Fruit fly (Drosophila melanogaster) whole organism, embryonic: ENCODE measurements around the gene CG10584.
A peak's percentile ranks its signal among the peaks of the same experiment; 100 is the strongest.

Source experiments
- Asciz ChIP-seq: fragments of 200-800 bp; sonication (Bioruptor generic); optimal IDR thresholded peaks from 2 replicates; lab custom pipeline; 2017; ENCODE audit warnings: missing biosample characterization, mild to moderate bottlenecking, missing genetic modification characterization, missing genetic modification reagents
- Awh ChIP-seq: fragments of 200-800 bp; sonication (Bioruptor generic); IDR thresholded peaks from 2 replicates; pipeline ENCODE4, ENCODE4 v1.3.6; 2022; ENCODE audit warnings: missing biosample characterization, missing genetic modification characterization
- B-H2 ChIP-seq: fragments of 200-800 bp; sonication (Bioruptor generic); optimal IDR thresholded peaks from 2 replicates; lab custom pipeline; 2018; ENCODE audit warnings: missing biosample characterization, mild to moderate bottlenecking, missing genetic modification characterization
- C15 ChIP-seq: fragments of 200-800 bp; sonication (Bioruptor generic); IDR thresholded peaks from 3 replicates; pipeline ENCODE4 v1.3.6; 2022; ENCODE audit warnings: missing biosample characterization, missing genetic modification characterization
- CG10267 ChIP-seq: fragments of 200-800 bp; sonication (Bioruptor generic); optimal IDR thresholded peaks from 2 replicates; lab custom pipeline; 2018; ENCODE audit warnings: missing biosample characterization, mild to moderate bottlenecking, missing genetic modification characterization, moderate library complexity
- CG10274 ChIP-seq: fragments of 200-800 bp; sonication (Bioruptor generic); optimal IDR thresholded peaks from 3 replicates; lab custom pipeline; 2017; ENCODE audit warnings: missing biosample characterization, mild to moderate bottlenecking, missing genetic modification characterization
- CG12299 ChIP-seq: fragments of 200-800 bp; sonication (Bioruptor generic); optimal IDR thresholded peaks from 2 replicates; lab custom pipeline; 2018; ENCODE audit warnings: missing biosample characterization, mild to moderate bottlenecking, missing genetic modification characterization
- CG13287 ChIP-seq: fragments of 200-800 bp; sonication (Bioruptor generic); IDR thresholded peaks from 2 replicates; pipeline ENCODE4 v1.3.6; 2022; ENCODE audit warnings: missing biosample characterization, missing genetic modification characterization; ENCODE audit not compliant: partially characterized antibody
- CG14441 ChIP-seq: fragments of 200-800 bp; sonication (Bioruptor generic); IDR thresholded peaks from 2 replicates; pipeline ENCODE4 v1.3.6; 2022; ENCODE audit warnings: missing biosample characterization, missing genetic modification characterization
- CG14965 ChIP-seq: fragments of 200-800 bp; sonication (Bioruptor generic); optimal IDR thresholded peaks from 2 replicates; lab custom pipeline; 2016; ENCODE audit warnings: missing biosample characterization, missing genetic modification characterization, borderline replicate concordance
- CG1603 ChIP-seq: fragments of 200-800 bp; sonication (Bioruptor generic); optimal IDR thresholded peaks from 2 replicates; lab custom pipeline; 2019; ENCODE audit warnings: missing biosample characterization, mild to moderate bottlenecking, missing genetic modification characterization, moderate library complexity
- CG1647 ChIP-seq: fragments of 200-800 bp; sonication (Bioruptor generic); optimal IDR thresholded peaks from 3 replicates; lab custom pipeline; 2016; ENCODE audit warnings: missing biosample characterization, missing genetic modification characterization
- CG17328 ChIP-seq: fragments of 200-800 bp; sonication (Bioruptor generic); IDR thresholded peaks from 2 replicates; pipeline ENCODE4 v1.3.6; 2022; ENCODE audit warnings: missing biosample characterization, missing genetic modification characterization
- CG17912 ChIP-seq: fragments of 200-800 bp; sonication (Bioruptor generic); optimal IDR thresholded peaks from 2 replicates; lab custom pipeline; 2018; ENCODE audit warnings: missing biosample characterization, mild to moderate bottlenecking, missing genetic modification characterization
- CG2889 ChIP-seq: fragments of 200-800 bp; sonication (Bioruptor generic); IDR thresholded peaks from 3 replicates; pipeline ENCODE4 v1.3.6; 2022; ENCODE audit warnings: missing biosample characterization, missing genetic modification characterization
- CG31441 ChIP-seq: fragments of 200-800 bp; sonication (Bioruptor generic); IDR thresholded peaks from 2 replicates; pipeline ENCODE4 v1.3.6; 2022; ENCODE audit warnings: missing biosample characterization, missing genetic modification characterization
- CG3163 ChIP-seq: fragments of 200-800 bp; sonication (Bioruptor generic); optimal IDR thresholded peaks from 3 replicates; lab custom pipeline; 2016; ENCODE audit warnings: missing biosample characterization, missing genetic modification characterization
- CG3281 ChIP-seq: fragments of 200-800 bp; sonication (Bioruptor generic); optimal IDR thresholded peaks from 3 replicates; lab custom pipeline; 2017; ENCODE audit warnings: missing biosample characterization, mild to moderate bottlenecking, missing genetic modification characterization
- CG34224 ChIP-seq: fragments of 200-800 bp; sonication (Bioruptor generic); IDR thresholded peaks from 3 replicates; pipeline ENCODE4 v1.3.6; 2022; ENCODE audit warnings: missing biosample characterization, missing genetic modification characterization; ENCODE audit not compliant: partially characterized antibody
- CG7928 ChIP-seq: fragments of 200-800 bp; sonication (Bioruptor generic); optimal IDR thresholded peaks from 2 replicates; lab custom pipeline; 2017; ENCODE audit warnings: missing biosample characterization, mild to moderate bottlenecking, missing genetic modification characterization
- Doc3 ChIP-seq: fragments of 200-800 bp; sonication (Bioruptor generic); IDR thresholded peaks from 3 replicates; pipeline ENCODE4 v1.3.6; 2022; ENCODE audit warnings: missing biosample characterization, missing genetic modification characterization; ENCODE audit not compliant: partially characterized antibody
- Hmr ChIP-seq: fragments of 200-800 bp; sonication (Bioruptor generic); optimal IDR thresholded peaks from 3 replicates; lab custom pipeline; 2017; ENCODE audit warnings: mild to moderate bottlenecking, missing biosample characterization, missing genetic modification reagents, missing genetic modification characterization
- Nf-YB ChIP-seq: fragments of 200-800 bp; sonication (Bioruptor generic); optimal IDR thresholded peaks from 3 replicates; lab custom pipeline; 2019; ENCODE audit warnings: missing biosample characterization, mild to moderate bottlenecking, missing genetic modification characterization, moderate library complexity
- NfI ChIP-seq: fragments of 200-800 bp; sonication (Bioruptor generic); optimal IDR thresholded peaks from 3 replicates; lab custom pipeline; 2018; ENCODE audit warnings: missing biosample characterization, mild to moderate bottlenecking, missing genetic modification characterization, moderate library complexity
- Xbp1 ChIP-seq: fragments of 200-800 bp; sonication (Bioruptor generic); optimal IDR thresholded peaks from 3 replicates; lab custom pipeline; 2016; ENCODE audit warnings: missing biosample characterization, mild to moderate bottlenecking, missing genetic modification characterization
- Xrp1 ChIP-seq: fragments of 200-800 bp; sonication (Bioruptor generic); IDR thresholded peaks from 2 replicates; pipeline ENCODE4 v1.3.6; 2022; ENCODE audit warnings: missing biosample characterization, missing genetic modification characterization
- amos ChIP-seq: fragments of 200-800 bp; sonication (Bioruptor generic); IDR thresholded peaks from 2 replicates; pipeline ENCODE4 v1.3.6; 2022; ENCODE audit warnings: missing biosample characterization, missing genetic modification characterization; ENCODE audit not compliant: partially characterized antibody
- croc ChIP-seq: fragments of 200-800 bp; sonication (Bioruptor generic); conservative IDR thresholded peaks from 3 replicates; pipeline ENCODE4 v1.3.6; 2022; ENCODE audit warnings: missing biosample characterization, missing genetic modification characterization
- ftz-f1 ChIP-seq: fragments of 200-800 bp; sonication (Bioruptor generic); optimal IDR thresholded peaks from 2 replicates; lab custom pipeline; 2016; ENCODE audit warnings: missing biosample characterization, missing genetic modification characterization
- gce ChIP-seq: fragments of 200-800 bp; sonication (Bioruptor generic); IDR thresholded peaks from 3 replicates; pipeline ENCODE4 v1.3.6; 2022; ENCODE audit warnings: missing biosample characterization, missing genetic modification characterization
- gsb-n ChIP-seq: fragments of 200-800 bp; sonication (Bioruptor generic); optimal IDR thresholded peaks from 3 replicates; lab custom pipeline; 2018; ENCODE audit warnings: missing biosample characterization, mild to moderate bottlenecking, missing genetic modification characterization
- oc ChIP-seq: fragments of 200-800 bp; sonication (Bioruptor generic); optimal IDR thresholded peaks from 2 replicates; lab custom pipeline; 2018; ENCODE audit warnings: missing biosample characterization, mild to moderate bottlenecking, missing genetic modification characterization, moderate library complexity
- pan ChIP-seq, 4 experiments: fragments of >200 bp in 3 of 4; fragments of 200-800 bp in 1 of 4; sonication (Bioruptor generic) in 1 of 4; optimal IDR thresholded peaks in 3 of 4; IDR thresholded peaks in 1 of 4; 2 replicates each; pipeline versions ENCODE4 v1.3.6 to Lab custom; 2017 to 2022; ENCODE audit warnings: missing biosample characterization in 2 of 4, missing genetic modification characterization in 2 of 4, mixed read lengths in 1 of 4
- pb ChIP-seq: fragments of 200-800 bp; sonication (Bioruptor generic); optimal IDR thresholded peaks from 3 replicates; lab custom pipeline; 2016; ENCODE audit warnings: missing biosample characterization, missing genetic modification characterization
- sens ChIP-seq: fragments of 200-800 bp; sonication (Bioruptor generic); peaks from one replicate; lab custom pipeline; 2016; ENCODE audit warnings: missing biosample characterization, missing genetic modification characterization
- so ChIP-seq: fragments of 200-800 bp; sonication (Bioruptor generic); IDR thresholded peaks from 3 replicates; pipeline ENCODE4 v1.3.6; 2022; ENCODE audit warnings: missing biosample characterization, missing genetic modification characterization
- sr ChIP-seq: fragments of 200-800 bp; sonication (Bioruptor generic); IDR thresholded peaks from 3 replicates; pipeline ENCODE4 v1.3.6; 2022; ENCODE audit warnings: missing biosample characterization, missing genetic modification characterization
- vvl ChIP-seq: fragments of 200-800 bp; sonication (Bioruptor generic); IDR thresholded peaks from 2 replicates; pipeline ENCODE4 v1.3.6; 2022; ENCODE audit warnings: missing biosample characterization, missing genetic modification characterization
- zen ChIP-seq: fragments of 200-800 bp; sonication (Bioruptor generic); optimal IDR thresholded peaks from 3 replicates; lab custom pipeline; 2018; ENCODE audit warnings: missing biosample characterization, mild to moderate bottlenecking, missing genetic modification characterization, moderate library complexity
- zf30C ChIP-seq: fragments of 200-800 bp; sonication (Bioruptor generic); optimal IDR thresholded peaks from 3 replicates; lab custom pipeline; 2018; ENCODE audit warnings: missing biosample characterization, mild to moderate bottlenecking, missing genetic modification characterization

Gene CG10584

DNA sequence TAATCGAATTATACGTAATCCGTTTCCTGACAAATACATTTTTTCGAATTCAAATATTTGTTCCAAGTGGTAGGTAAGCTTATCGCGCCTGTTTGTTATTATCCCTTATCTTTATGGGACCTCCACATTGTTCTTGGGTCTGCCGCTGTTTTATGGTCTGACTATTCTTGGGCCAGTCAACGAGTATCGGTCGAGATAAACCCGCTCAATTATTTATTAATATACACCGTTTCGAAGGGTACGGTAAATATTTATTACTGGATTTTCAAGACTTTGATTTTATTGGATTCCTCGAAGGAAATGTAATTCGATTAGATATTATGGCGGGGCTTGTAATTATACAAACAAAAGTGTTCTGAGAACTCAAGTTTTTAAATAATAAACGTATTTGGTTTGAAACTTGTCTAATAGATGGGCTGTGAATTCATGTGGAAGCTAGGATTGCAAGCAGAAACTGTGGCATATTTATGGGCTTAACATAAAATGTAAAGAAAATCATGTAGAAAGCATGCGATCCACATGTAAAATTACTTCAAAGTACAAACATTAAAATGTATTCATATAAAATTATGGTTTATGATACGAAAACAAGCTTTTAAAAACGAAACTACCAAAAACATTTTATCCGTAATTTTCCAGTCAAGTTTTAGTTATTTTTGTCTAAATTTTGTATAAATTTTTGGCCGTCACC is 34.2 kb upstream of the CG10584 start, which contains the start of gene CG43072 (continued):
- TF ChIP-seq CG3281 (peak; percentile 32), CG10267 (tag; lab: Kevin White, UChicago) (peak; percentile 15), CG10274 (GFP tag; lab: Kevin White, UChicago) (peak; percentile 2), Nf-YB (peak; percentile 26), CG7928 (GFP tag; lab: Kevin White, UChicago) (no peak), gce (GFP tag; lab: Robert Waterston, UW) (no peak), zen (tag; lab: Kevin White, UChicago) (peak; percentile 26), Hmr (GFP tag; lab: Kevin White, UChicago) (peak; percentile 52), Asciz (GFP tag; lab: Kevin White, UChicago) (peak; percentile 17), CG1603 (tag; lab: Kevin White, UChicago) (peak; percentile 12), pb (GFP tag; lab: Kevin White, UChicago) (no peak), CG14965 (GFP tag; lab: Kevin White, UChicago) (no peak), CG31441 (GFP tag; lab: Robert Waterston, UW) (0 out of 2 replicates have a peak, but pooled peaks have one; percentile 15), CG17328 (GFP tag; lab: Robert Waterston, UW) (no peak), CG3163 (GFP tag; lab: Kevin White, UChicago) (no peak), Xbp1 (GFP tag; lab: Kevin White, UChicago) (no peak), CG1647 (GFP tag; lab: Kevin White, UChicago) (no peak), amos (GFP tag; lab: Robert Waterston, UW) (peak; percentile 64; the same call in 1 of the 2 replicates), CG12299 (tag; lab: Kevin White, UChicago) (peak; percentile 49), B-H2 (peak; percentile 62), CG13287 (GFP tag; lab: Robert Waterston, UW) (peak; percentile 26; the same call in 1 of the 2 replicates), oc (tag; lab: Kevin White, UChicago) (no peak), CG17912 (GFP tag; lab: Kevin White, UChicago) (peak; percentile 44)
- TF ChIP-seq, all 482 proteins: peak for 98

- TF ChIP-seq Xrp1: 0 out of 2 replicates have a peak, but pooled peaks have one; percentile 8
- no peak for TF ChIP-seq CG14441 (GFP tag; lab: Robert Waterston, UW)
- no peak for TF ChIP-seq CG34224 (GFP tag; lab: Robert Waterston, UW)
- TF ChIP-seq sens (GFP tag; lab: Kevin White, UChicago): peak; percentile 65
- no peak for TF ChIP-seq croc (GFP tag; lab: Robert Waterston, UW)
- TF ChIP-seq gce (GFP tag; lab: Robert Waterston, UW): 0 out of 3 replicates have a peak, but pooled peaks have one; percentile 23
- TF ChIP-seq vvl (GFP tag; lab: Robert Waterston, UW): peak; percentile 42
- no peak for TF ChIP-seq NfI (GFP tag; lab: Kevin White, UChicago)
- no peak for TF ChIP-seq zf30C (GFP tag; lab: Kevin White, UChicago)
- TF ChIP-seq ftz-f1 (GFP tag; lab: Kevin White, UChicago): no peak
- no peak for TF ChIP-seq pan (optimal IDR thresholded peaks at IDR 0.05; lab: Kevin White, UChicago)
- TF ChIP-seq pan (GFP tag; optimal IDR thresholded peaks at IDR 0.05 in 1 of 2, IDR thresholded peaks at IDR 0.05 in 1 of 2): peak in 1 of 2 experiments; percentile 10
- no peak for TF ChIP-seq CG2889 (GFP tag; lab: Robert Waterston, UW)
- peak; percentile 63; the same call in 1 of the 2 replicates for TF ChIP-seq Awh (GFP tag; lab: Robert Waterston, UW)
- no peak for TF ChIP-seq gsb-n (tag; lab: Kevin White, UChicago)
- 0 out of 3 replicates have a peak, but pooled peaks have one; percentile 19 for TF ChIP-seq C15 (GFP tag; lab: Robert Waterston, UW)
- TF ChIP-seq sr (GFP tag; lab: Robert Waterston, UW): 0 out of 3 replicates have a peak, but pooled peaks have one; percentile 6
- TF ChIP-seq Doc3 (GFP tag; lab: Robert Waterston, UW): no peak
- TF ChIP-seq so: 0 out of 3 replicates have a peak, but pooled peaks have one; percentile 4
Observed at dm6 chr3L:21064587-21064986, 33.4 kb upstream of the CG10584 start.
